Worm (Caenorhabditis elegans) whole organism, midembryonic: ENCODE data around the gene T10G3.4.

Experiments used
- T22C8.4 ChIP-seq: fragments of 200-800 bp; sonication (Bioruptor generic); IDR thresholded peaks from 2 replicates; pipeline ENCODE4 v1.3.6; 2022; ENCODE audit warnings: missing genetic modification characterization, missing compliant biosample characterization
- cog-1 ChIP-seq: sonication (generic microtip); optimal IDR thresholded peaks from 2 replicates; lab custom pipeline; 2016; ENCODE audit warnings: missing genetic modification characterization, missing compliant biosample characterization
- flt-1 ChIP-seq: fragments of 200-800 bp; sonication (Bioruptor generic); IDR thresholded peaks from 2 replicates; pipeline ENCODE4 v1.3.6; 2022; ENCODE audit warnings: missing genetic modification characterization, missing compliant biosample characterization
- klf-2 ChIP-seq: fragments of 200-800 bp; sonication (Bioruptor generic); conservative IDR thresholded peaks from 2 replicates; pipeline ENCODE4 v1.3.6; 2022; ENCODE audit warnings: missing genetic modification reagents, missing genetic modification characterization, missing compliant biosample characterization
- ztf-29 ChIP-seq: fragments of 200-800 bp; sonication (Bioruptor generic); IDR thresholded peaks from 2 replicates; pipeline ENCODE4 v1.3.6; 2022; ENCODE audit warnings: missing genetic modification reagents, missing genetic modification characterization, missing compliant biosample characterization

- no peak for TF ChIP-seq flt-1 (GFP tag; lab: Robert Waterston, UW)
- no peak for TF ChIP-seq cog-1 (tag; lab: Kevin White, UChicago)
- TF ChIP-seq T22C8.4 (GFP tag; lab: Robert Waterston, UW), result no peak
- TF ChIP-seq klf-2 (GFP tag; lab: Robert Waterston, UW), result no peak
- TF ChIP-seq ztf-29, result no peak
Observed at ce11 chrV:13462974-13463373, 21.3 kb downstream of the T10G3.4 start, which contains the start of gene frm-10.
